Fruit fly (Drosophila melanogaster) whole organism, embryonic: Measurements from ENCODE around the gene CG31793.

Experiments used
- Bdp1 ChIP-seq: fragments of 200-800 bp; sonication (Bioruptor generic); optimal IDR thresholded peaks from 3 replicates; lab custom pipeline; 2016; ENCODE audit warnings: missing biosample characterization, missing genetic modification characterization
- CG10979 ChIP-seq: fragments of 200-800 bp; sonication (Bioruptor generic); optimal IDR thresholded peaks from 2 replicates; lab custom pipeline; 2018; ENCODE audit warnings: missing biosample characterization, mild to moderate bottlenecking, missing genetic modification characterization, moderate library complexity
- CG11247 ChIP-seq: fragments of 200-800 bp; sonication (Bioruptor generic); IDR thresholded peaks from 2 replicates; pipeline ENCODE4 v1.3.6; 2022; ENCODE audit warnings: missing biosample characterization, missing genetic modification characterization
- CG11398 ChIP-seq: fragments of 200-800 bp; sonication (Bioruptor generic); optimal IDR thresholded peaks from 2 replicates; lab custom pipeline; 2016; ENCODE audit warnings: missing biosample characterization, missing genetic modification characterization
- CG11456 ChIP-seq: fragments of 200-800 bp; sonication (Bioruptor generic); IDR thresholded peaks from 3 replicates; pipeline ENCODE4 v1.3.6; 2022; ENCODE audit warnings: missing biosample characterization, missing genetic modification characterization
- CG11696 ChIP-seq: fragments of 200-800 bp; sonication (Bioruptor generic); IDR thresholded peaks from 2 replicates; pipeline ENCODE4 v1.3.6; 2022; ENCODE audit warnings: missing biosample characterization, missing genetic modification characterization
- CG12942 ChIP-seq: fragments of 200-800 bp; sonication (Bioruptor generic); optimal IDR thresholded peaks from 3 replicates; lab custom pipeline; 2016; ENCODE audit warnings: missing biosample characterization, missing genetic modification characterization
- CG15601 ChIP-seq: fragments of 200-800 bp; sonication (Bioruptor generic); optimal IDR thresholded peaks from 3 replicates; lab custom pipeline; 2019; ENCODE audit warnings: missing biosample characterization, mild to moderate bottlenecking, missing genetic modification characterization, moderate library complexity
- CG1603 ChIP-seq: fragments of 200-800 bp; sonication (Bioruptor generic); optimal IDR thresholded peaks from 2 replicates; lab custom pipeline; 2019; ENCODE audit warnings: missing biosample characterization, mild to moderate bottlenecking, missing genetic modification characterization, moderate library complexity
- CG18764 ChIP-seq: fragments of 200-800 bp; sonication (Bioruptor generic); optimal IDR thresholded peaks from 3 replicates; lab custom pipeline; 2016; ENCODE audit warnings: missing biosample characterization, missing genetic modification characterization
- CG30403 ChIP-seq: fragments of 200-800 bp; sonication (Bioruptor generic); optimal IDR thresholded peaks from 3 replicates; lab custom pipeline; 2016; ENCODE audit warnings: missing biosample characterization, missing genetic modification characterization
- CG31365 ChIP-seq: fragments of 200-800 bp; sonication (Bioruptor generic); optimal IDR thresholded peaks from 2 replicates; lab custom pipeline; 2018; ENCODE audit warnings: missing biosample characterization, mild to moderate bottlenecking, missing genetic modification characterization
- CG31388 ChIP-seq: fragments of 200-800 bp; sonication (Bioruptor generic); optimal IDR thresholded peaks from 2 replicates; lab custom pipeline; 2016; ENCODE audit warnings: missing biosample characterization, missing genetic modification characterization
- CG31441 ChIP-seq: fragments of 200-800 bp; sonication (Bioruptor generic); IDR thresholded peaks from 2 replicates; pipeline ENCODE4 v1.3.6; 2022; ENCODE audit warnings: missing biosample characterization, missing genetic modification characterization
- CG32767 ChIP-seq: fragments of 200-800 bp; sonication (Bioruptor generic); IDR thresholded peaks from 2 replicates; pipeline ENCODE4 v1.3.6; 2022; ENCODE audit warnings: missing biosample characterization, missing genetic modification characterization
- CG4617 ChIP-seq: fragments of 200-800 bp; sonication (Bioruptor generic); optimal IDR thresholded peaks from 3 replicates; lab custom pipeline; 2016; ENCODE audit warnings: missing biosample characterization, missing genetic modification characterization, borderline replicate concordance
- CG6689 ChIP-seq: fragments of 200-800 bp; sonication (Bioruptor generic); IDR thresholded peaks from 2 replicates; pipeline ENCODE4 v1.3.6; 2022; ENCODE audit warnings: missing biosample characterization, missing genetic modification characterization
- CG9932 ChIP-seq: fragments of 200-800 bp; sonication (Bioruptor generic); IDR thresholded peaks from 2 replicates; pipeline ENCODE4 v1.3.6; 2022; ENCODE audit warnings: missing biosample characterization, missing genetic modification characterization
- Dek ChIP-seq: fragments of 200-800 bp; sonication (Bioruptor generic); optimal IDR thresholded peaks from 3 replicates; lab custom pipeline; 2019; ENCODE audit warnings: missing biosample characterization, mild to moderate bottlenecking, missing genetic modification characterization, moderate library complexity
- Doc2 ChIP-seq: fragments of 200-800 bp; sonication (Bioruptor generic); IDR thresholded peaks from 2 replicates; pipeline ENCODE4 v1.3.6; 2022; ENCODE audit warnings: missing biosample characterization, missing genetic modification characterization
- Doc3 ChIP-seq: fragments of 200-800 bp; sonication (Bioruptor generic); IDR thresholded peaks from 3 replicates; pipeline ENCODE4 v1.3.6; 2022; ENCODE audit warnings: missing biosample characterization, missing genetic modification characterization; ENCODE audit not compliant: partially characterized antibody
- Drgx ChIP-seq: fragments of 200-800 bp; sonication (Bioruptor generic); IDR thresholded peaks from 2 replicates; pipeline ENCODE4 v1.3.6; 2022; ENCODE audit warnings: missing biosample characterization, missing genetic modification characterization
- Gug ChIP-seq: fragments of 200-800 bp; sonication (Bioruptor generic); IDR thresholded peaks from 4 replicates; pipeline ENCODE4 v1.3.6; 2022; ENCODE audit warnings: missing biosample characterization, missing genetic modification characterization
- Hey ChIP-seq: fragments of 200-800 bp; sonication (Bioruptor generic); optimal IDR thresholded peaks from 3 replicates; lab custom pipeline; 2018; ENCODE audit warnings: missing biosample characterization, mild to moderate bottlenecking, missing genetic modification characterization
- HmgD ChIP-seq: fragments of 200-800 bp; sonication (Bioruptor generic); optimal IDR thresholded peaks from 3 replicates; lab custom pipeline; 2016; ENCODE audit warnings: missing biosample characterization, missing genetic modification characterization
- Jarid2 ChIP-seq: fragments of 200-800 bp; sonication (Bioruptor generic); optimal IDR thresholded peaks from 3 replicates; lab custom pipeline; 2017; ENCODE audit warnings: mild to moderate bottlenecking, missing biosample characterization, missing genetic modification reagents, missing genetic modification characterization
- Med ChIP-seq: fragments of 200-800 bp; sonication (Bioruptor generic); peaks from one replicate; lab custom pipeline; 2016; ENCODE audit warnings: missing biosample characterization, missing genetic modification characterization, mild to moderate bottlenecking, inconsistent platforms, moderate library complexity
- Mrtf ChIP-seq: fragments of 200-800 bp; sonication (Bioruptor generic); IDR thresholded peaks from 3 replicates; pipeline ENCODE4 v1.3.6; 2022; ENCODE audit warnings: missing biosample characterization, missing genetic modification characterization
- Neu2 ChIP-seq: fragments of 200-800 bp; sonication (Bioruptor generic); optimal IDR thresholded peaks from 3 replicates; lab custom pipeline; 2016; ENCODE audit warnings: missing biosample characterization, missing genetic modification characterization, borderline replicate concordance
- Optix ChIP-seq: fragments of 200-800 bp; sonication (Bioruptor generic); IDR thresholded peaks from 3 replicates; pipeline ENCODE4 v1.3.6; 2022; ENCODE audit warnings: missing biosample characterization, missing genetic modification characterization
- al ChIP-seq: fragments of 200-800 bp; sonication (Bioruptor generic); IDR thresholded peaks from 2 replicates; pipeline ENCODE4 v1.3.6; 2022; ENCODE audit warnings: missing biosample characterization, missing genetic modification characterization
- br ChIP-seq: fragments of >200 bp; optimal IDR thresholded peaks from 2 replicates; lab custom pipeline; 2017
- gro ChIP-seq: fragments of 200-800 bp; sonication (Bioruptor generic); optimal IDR thresholded peaks from 2 replicates; lab custom pipeline; 2016; ENCODE audit warnings: missing biosample characterization, missing genetic modification characterization
- jigr1 ChIP-seq: fragments of 200-800 bp; sonication (Bioruptor generic); IDR thresholded peaks from 3 replicates; pipeline ENCODE4 v1.3.6; 2022; ENCODE audit warnings: missing biosample characterization, missing genetic modification characterization
- kah ChIP-seq: fragments of 200-800 bp; sonication (Bioruptor generic); optimal IDR thresholded peaks from 2 replicates; lab custom pipeline; 2018; ENCODE audit warnings: missing biosample characterization, mild to moderate bottlenecking, missing genetic modification characterization
- lola ChIP-seq, 3 experiments: fragments of >200 bp in 2 of 3; fragments of 200-800 bp in 1 of 3; sonication (Bioruptor generic) in 1 of 3; optimal IDR thresholded peaks; 2 replicates each; lab custom pipeline; 2017 to 2019; ENCODE audit warnings: missing biosample characterization in 3 of 3, missing genetic modification characterization in 3 of 3, mild to moderate bottlenecking in 1 of 3, moderate library complexity in 1 of 3
- nom ChIP-seq: fragments of 200-800 bp; sonication (Bioruptor generic); optimal IDR thresholded peaks from 2 replicates; lab custom pipeline; 2017; ENCODE audit warnings: missing biosample characterization, missing genetic modification characterization, mild to moderate bottlenecking, moderate library complexity, missing genetic modification reagents
- pb ChIP-seq: fragments of 200-800 bp; sonication (Bioruptor generic); optimal IDR thresholded peaks from 3 replicates; lab custom pipeline; 2016; ENCODE audit warnings: missing biosample characterization, missing genetic modification characterization
- pfk ChIP-seq: fragments of 200-800 bp; sonication (Bioruptor generic); optimal IDR thresholded peaks from 2 replicates; lab custom pipeline; 2018; ENCODE audit warnings: missing biosample characterization, mild to moderate bottlenecking, missing genetic modification characterization, moderate library complexity
- shn ChIP-seq: fragments of 200-800 bp; sonication (Bioruptor generic); optimal IDR thresholded peaks from 3 replicates; lab custom pipeline; 2016; ENCODE audit warnings: missing biosample characterization, missing genetic modification characterization
- sob ChIP-seq: fragments of 200-800 bp; sonication (Bioruptor generic); IDR thresholded peaks from 2 replicates; pipeline ENCODE4 v1.3.6; 2022; ENCODE audit warnings: missing biosample characterization, missing genetic modification characterization
- sqz ChIP-seq: fragments of 200-800 bp; sonication (Bioruptor generic); optimal IDR thresholded peaks from 3 replicates; lab custom pipeline; 2018; ENCODE audit warnings: missing biosample characterization, mild to moderate bottlenecking, missing genetic modification characterization
- stwl ChIP-seq: fragments of 200-800 bp; sonication (Bioruptor generic); optimal IDR thresholded peaks from 3 replicates; lab custom pipeline; 2018; ENCODE audit warnings: missing biosample characterization, mild to moderate bottlenecking, missing genetic modification characterization, moderate library complexity
- trh ChIP-seq: fragments of 200-800 bp; sonication (Bioruptor generic); optimal IDR thresholded peaks from 2 replicates; lab custom pipeline; 2016; ENCODE audit warnings: missing biosample characterization, missing genetic modification characterization
- ttk ChIP-seq: fragments of 200-800 bp; sonication (Bioruptor generic); IDR thresholded peaks from 2 replicates; pipeline ENCODE4 v2.1.2; 2022; ENCODE audit warnings: missing biosample characterization, missing genetic modification characterization
- z ChIP-seq: fragments of 200-800 bp; sonication (Bioruptor generic); IDR thresholded peaks from 3 replicates; pipeline ENCODE4 v1.3.6; 2022; ENCODE audit warnings: missing biosample characterization, missing genetic modification characterization

Gene CG31793

dm6 chr2L:18976749-18977148, 26.4 kb upstream of the CG31793 start (continued):
- TF ChIP-seq CG10979 (tag; lab: Kevin White, UChicago) (no peak), z (GFP tag; lab: Robert Waterston, UW) (0 out of 3 replicates have a peak, but pooled peaks have one; percentile 48), sob (GFP tag; lab: Robert Waterston, UW) (peak; percentile 39; the same call in 1 of the 2 replicates), Optix (no peak), CG11247 (GFP tag; lab: Robert Waterston, UW) (no peak), Doc3 (GFP tag; lab: Robert Waterston, UW) (no peak), jigr1 (GFP tag; lab: Robert Waterston, UW) (no peak), trh (GFP tag; lab: Kevin White, UChicago) (no peak), CG31388 (GFP tag; lab: Kevin White, UChicago) (no peak), CG30403 (GFP tag; lab: Kevin White, UChicago) (no peak), stwl (tag; lab: Kevin White, UChicago) (no peak), CG11398 (GFP tag; lab: Kevin White, UChicago) (no peak)

- no peak for TF ChIP-seq Bdp1 (GFP tag; lab: Kevin White, UChicago)
- peak; percentile 42 for TF ChIP-seq Hey (tag; lab: Kevin White, UChicago)
- no peak for TF ChIP-seq shn (GFP tag; lab: Kevin White, UChicago)
- TF ChIP-seq CG15601: no peak
- TF ChIP-seq CG9932: no peak
- TF ChIP-seq, all 482 proteins: peak for 1
Observed at dm6 chr2L:18978923-18979322, 24.2 kb upstream of the CG31793 start.

dm6 chr2L:18979407-18979806, 23.8 kb upstream of the CG31793 start:
- TF ChIP-seq Dek (tag; lab: Kevin White, UChicago) (no peak), pb (GFP tag; lab: Kevin White, UChicago) (no peak), CG31388 (GFP tag; lab: Kevin White, UChicago) (no peak), CG32767 (GFP tag; lab: Robert Waterston, UW) (0 out of 2 replicates have a peak, but pooled peaks have one; percentile 12), Gug (GFP tag; lab: Robert Waterston, UW) (no peak), nom (peak; percentile 26), sqz (no peak)

dm6 chr2L:18980982-18981381, 22.2 kb upstream of the CG31793 start:
- TF ChIP-seq Neu2 (GFP tag; lab: Kevin White, UChicago): no peak
- TF ChIP-seq CG31441 (GFP tag; lab: Robert Waterston, UW): no peak
- peak; percentile 34 for TF ChIP-seq Med
- TF ChIP-seq CG1603 (tag; lab: Kevin White, UChicago): peak; percentile 12
- peak; percentile 65; the same call in 1 of the 2 replicates for TF ChIP-seq Drgx (GFP tag; lab: Robert Waterston, UW)
- TF ChIP-seq CG11696 (GFP tag; lab: Robert Waterston, UW): 0 out of 2 replicates have a peak, but pooled peaks have one; percentile 13

- TF ChIP-seq Gug (GFP tag; lab: Robert Waterston, UW) (no peak), CG4617 (GFP tag; lab: Kevin White, UChicago) (no peak), al (no peak), kah (GFP tag; lab: Kevin White, UChicago) (no peak), CG11456 (GFP tag; lab: Robert Waterston, UW) (no peak), CG12942 (GFP tag; lab: Kevin White, UChicago) (no peak), Doc2 (GFP tag; lab: Robert Waterston, UW) (no peak), lola (GFP tag; optimal IDR thresholded peaks at IDR 0.05; lab: Kevin White, UChicago) (no peak), pfk (GFP tag; lab: Kevin White, UChicago) (no peak), CG18764 (GFP tag; lab: Kevin White, UChicago) (no peak), Jarid2 (no peak), gro (GFP tag; lab: Kevin White, UChicago) (no peak), Mrtf (GFP tag; lab: Robert Waterston, UW) (no peak), CG31365 (no peak), ttk (GFP tag; lab: Robert Waterston, UW) (no peak), HmgD (GFP tag; lab: Kevin White, UChicago) (no peak), br (lab: Kevin White, UChicago) (no peak), CG6689 (GFP tag; lab: Robert Waterston, UW) (no peak)
Observed at dm6 chr2L:18981484-18981883, 21.7 kb upstream of the CG31793 start.
